Worm (Caenorhabditis elegans) whole organism, L3 larva: ENCODE results near the gene F21G4.5.

Experiments used
- R02D3.7 ChIP-seq: fragments of 150-350 bp; optimal IDR thresholded peaks from 2 replicates; lab custom pipeline; 2014; ENCODE audit warnings: missing biosample characterization, missing genetic modification characterization
- ZK546.5 ChIP-seq: sonication (generic microtip); optimal IDR thresholded peaks from 2 replicates; lab custom pipeline; 2017; ENCODE audit warnings: missing biosample characterization, missing genetic modification characterization
- aly-2 ChIP-seq: fragments of 150-350 bp; optimal IDR thresholded peaks from 2 replicates; lab custom pipeline; 2014; ENCODE audit warnings: missing biosample characterization, missing genetic modification characterization
- ama-1 ChIP-seq: fragments of 150-350 bp; optimal IDR thresholded peaks from 2 replicates; lab custom pipeline; 2018
- ceh-28 ChIP-seq: fragments of 150-350 bp; optimal IDR thresholded peaks from 2 replicates; lab custom pipeline; 2014; ENCODE audit warnings: missing biosample characterization, missing genetic modification reagents, missing genetic modification characterization
- ceh-82 ChIP-seq: fragments of 150-350 bp; optimal IDR thresholded peaks from 2 replicates; lab custom pipeline; 2014; ENCODE audit warnings: missing biosample characterization, missing genetic modification characterization
- ceh-9 ChIP-seq: sonication (generic microtip); optimal IDR thresholded peaks from 2 replicates; lab custom pipeline; 2018; ENCODE audit warnings: missing biosample characterization, missing genetic modification characterization
- daf-12 ChIP-seq: fragments of 150-350 bp; optimal IDR thresholded peaks from 2 replicates; lab custom pipeline; 2014; ENCODE audit warnings: missing biosample characterization, missing genetic modification reagents, missing genetic modification characterization
- egl-5 ChIP-seq: fragments of 150-350 bp; optimal IDR thresholded peaks from 2 replicates; lab custom pipeline; 2017; ENCODE audit warnings: missing biosample characterization, missing genetic modification reagents, missing genetic modification characterization, inconsistent platforms
- elt-2 ChIP-seq: sonication (generic microtip); optimal IDR thresholded peaks from 2 replicates; lab custom pipeline; 2016; ENCODE audit warnings: missing genetic modification reagents, mild to moderate bottlenecking, missing genetic modification characterization, missing compliant biosample characterization
- elt-3 ChIP-seq, 3 experiments: fragments of 150-350 bp in 1 of 3; sonication (generic microtip) in 2 of 3; optimal IDR thresholded peaks; 2 replicates in 2 of 3; 4 replicates in 1 of 3; lab custom pipeline; 2014 to 2017; ENCODE audit warnings: missing biosample characterization in 3 of 3, missing genetic modification characterization in 3 of 3
- eor-1 ChIP-seq, 2 experiments: fragments of 150-350 bp; optimal IDR thresholded peaks; 2 replicates each; lab custom pipeline; 2014 to 2018; ENCODE audit warnings: missing biosample characterization in 2 of 2, missing genetic modification characterization in 2 of 2
- fkh-10 ChIP-seq: sonication (generic microtip); optimal IDR thresholded peaks from 2 replicates; lab custom pipeline; 2017; ENCODE audit warnings: missing biosample characterization, missing genetic modification reagents, missing genetic modification characterization
- fkh-2 ChIP-seq: fragments of 150-350 bp; optimal IDR thresholded peaks from 2 replicates; lab custom pipeline; 2014; ENCODE audit warnings: missing biosample characterization, missing genetic modification reagents, missing genetic modification characterization
- hmg-11 ChIP-seq: sonication (generic microtip); optimal IDR thresholded peaks from 2 replicates; lab custom pipeline; 2016; ENCODE audit warnings: missing genetic modification characterization, missing compliant biosample characterization
- jun-1 ChIP-seq: fragments of 150-350 bp; optimal IDR thresholded peaks from 2 replicates; lab custom pipeline; 2014; ENCODE audit warnings: missing biosample characterization, missing genetic modification reagents, missing genetic modification characterization
- lin-15B ChIP-seq: fragments of 150-350 bp; optimal IDR thresholded peaks from 2 replicates; lab custom pipeline; 2014; ENCODE audit warnings: missing biosample characterization, missing genetic modification characterization
- lsy-12 ChIP-seq: sonication (generic microtip); optimal IDR thresholded peaks from 2 replicates; lab custom pipeline; 2016; ENCODE audit warnings: mild to moderate bottlenecking, missing genetic modification characterization, missing compliant biosample characterization
- mdl-1 ChIP-seq: fragments of 150-350 bp; optimal IDR thresholded peaks from 2 replicates; lab custom pipeline; 2014; ENCODE audit warnings: missing biosample characterization, missing genetic modification characterization
- nfya-1 ChIP-seq: sonication (generic microtip); optimal IDR thresholded peaks from 2 replicates; lab custom pipeline; 2017; ENCODE audit warnings: missing genetic modification characterization, mild to moderate bottlenecking, missing compliant biosample characterization, antibody characterized with exemption, moderate library complexity; ENCODE audit not compliant: insufficient read depth
- nhr-12 ChIP-seq: fragments of 150-350 bp; optimal IDR thresholded peaks from 2 replicates; lab custom pipeline; 2014; ENCODE audit warnings: missing biosample characterization, missing genetic modification characterization
- nhr-23 ChIP-seq: fragments of 150-350 bp; optimal IDR thresholded peaks from 2 replicates; lab custom pipeline; 2014; ENCODE audit warnings: missing biosample characterization, missing genetic modification reagents, missing genetic modification characterization
- nhr-25 ChIP-seq: sonication (generic microtip); optimal IDR thresholded peaks from 2 replicates; lab custom pipeline; 2017; ENCODE audit warnings: missing biosample characterization, missing genetic modification characterization
- nhr-28 ChIP-seq: fragments of 150-350 bp; optimal IDR thresholded peaks from 2 replicates; lab custom pipeline; 2014; ENCODE audit warnings: missing biosample characterization, missing genetic modification characterization
- nhr-43 ChIP-seq: sonication (generic microtip); optimal IDR thresholded peaks from 2 replicates; lab custom pipeline; 2016; ENCODE audit warnings: mild to moderate bottlenecking, missing genetic modification characterization, missing compliant biosample characterization; ENCODE audit not compliant: poor library complexity, severe bottlenecking
- nhr-67 ChIP-seq: fragments of 150-350 bp; optimal IDR thresholded peaks from 2 replicates; lab custom pipeline; 2014; ENCODE audit warnings: missing biosample characterization, missing genetic modification characterization
- nhr-76 ChIP-seq: fragments of 150-350 bp; sonication (generic microtip); optimal IDR thresholded peaks from 5 replicates; lab custom pipeline; 2014; ENCODE audit warnings: missing biosample characterization, missing genetic modification characterization
- nhr-77 ChIP-seq: fragments of 150-350 bp; optimal IDR thresholded peaks from 2 replicates; lab custom pipeline; 2014; ENCODE audit warnings: missing biosample characterization, missing genetic modification characterization
- pha-4 ChIP-seq: fragments of 150-350 bp; optimal IDR thresholded peaks from 2 replicates; lab custom pipeline; 2014; ENCODE audit warnings: missing biosample characterization, missing genetic modification reagents, missing genetic modification characterization
- pqm-1 ChIP-seq: fragments of 150-350 bp; optimal IDR thresholded peaks from 2 replicates; lab custom pipeline; 2017; ENCODE audit warnings: missing biosample characterization, missing genetic modification characterization, inconsistent platforms
- sea-2 ChIP-seq: fragments of 150-350 bp; sonication (generic microtip); optimal IDR thresholded peaks from 4 replicates; lab custom pipeline; 2014; ENCODE audit warnings: missing biosample characterization, missing genetic modification reagents, missing genetic modification characterization
- skn-1 ChIP-seq: fragments of 150-350 bp; optimal IDR thresholded peaks from 2 replicates; lab custom pipeline; 2014; ENCODE audit warnings: missing biosample characterization, missing genetic modification characterization
- snpc-4 ChIP-seq: fragments of 150-350 bp; optimal IDR thresholded peaks from 2 replicates; lab custom pipeline; 2014; ENCODE audit warnings: missing biosample characterization, missing genetic modification characterization
- tbx-2 ChIP-seq: sonication (generic microtip); optimal IDR thresholded peaks from 2 replicates; lab custom pipeline; 2016; ENCODE audit warnings: mild to moderate bottlenecking, missing genetic modification characterization, missing compliant biosample characterization
- ztf-11 ChIP-seq: fragments of 150-350 bp; optimal IDR thresholded peaks from 2 replicates; lab custom pipeline; 2014; ENCODE audit warnings: missing biosample characterization, missing genetic modification characterization
- ztf-4 ChIP-seq: fragments of 150-350 bp; optimal IDR thresholded peaks from 2 replicates; lab custom pipeline; 2014; ENCODE audit warnings: missing biosample characterization, missing genetic modification characterization

F21G4.5 gene

DNA sequence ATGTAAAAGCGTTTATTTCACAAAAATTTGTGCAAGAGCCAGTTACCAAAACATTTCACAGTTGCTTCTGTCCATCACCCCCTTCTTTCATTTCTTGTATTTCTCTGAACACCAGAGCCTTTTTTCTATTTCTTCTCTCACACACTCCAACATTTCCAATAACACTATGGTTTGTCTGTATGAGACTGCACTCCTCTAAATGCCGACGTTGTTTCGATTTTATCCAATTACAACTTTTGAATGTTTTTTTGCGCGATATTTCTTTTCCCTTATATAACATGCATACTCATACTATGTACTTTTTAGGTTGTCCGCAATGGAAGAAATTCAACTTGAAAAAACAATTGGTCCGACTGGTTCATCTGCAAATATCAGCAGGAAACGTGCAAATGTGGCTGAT is at the start of gene F21G4.5:
F21G4.5 (plus strand) TSS at position 301 of the 400 bp plus-strand sequence.
- TF ChIP-seq pqm-1 (no peak), nhr-43 (tag; lab: Kevin White, UChicago) (no peak), R02D3.7 (tag; lab: Kevin White, UChicago) (no peak), fkh-10 (GFP tag; lab: Kevin White, UChicago) (no peak), daf-12 (tag; lab: Kevin White, UChicago) (no peak), hmg-11 (tag; lab: Kevin White, UChicago) (no peak), nhr-67 (tag; lab: Kevin White, UChicago) (no peak), nhr-25 (tag; lab: Kevin White, UChicago) (no peak), elt-3 (tag; optimal IDR thresholded peaks at IDR 0.05; lab: Kevin White, UChicago) (no peak), ceh-28 (tag; lab: Kevin White, UChicago) (no peak), ZK546.5 (tag; lab: Kevin White, UChicago) (no peak), ceh-82 (tag; lab: Kevin White, UChicago) (no peak), aly-2 (tag; lab: Kevin White, UChicago) (no peak), sea-2 (GFP tag; lab: Kevin White, UChicago) (no peak), lsy-12 (tag; lab: Kevin White, UChicago) (no peak), nhr-28 (tag; lab: Kevin White, UChicago) (no peak), nhr-77 (tag; lab: Kevin White, UChicago) (no peak), ceh-9 (tag; lab: Kevin White, UChicago) (no peak), eor-1 (tag; optimal IDR thresholded peaks at IDR 0.05; lab: Kevin White, UChicago) (no peak), fkh-2 (tag; lab: Kevin White, UChicago) (no peak)

DNA sequence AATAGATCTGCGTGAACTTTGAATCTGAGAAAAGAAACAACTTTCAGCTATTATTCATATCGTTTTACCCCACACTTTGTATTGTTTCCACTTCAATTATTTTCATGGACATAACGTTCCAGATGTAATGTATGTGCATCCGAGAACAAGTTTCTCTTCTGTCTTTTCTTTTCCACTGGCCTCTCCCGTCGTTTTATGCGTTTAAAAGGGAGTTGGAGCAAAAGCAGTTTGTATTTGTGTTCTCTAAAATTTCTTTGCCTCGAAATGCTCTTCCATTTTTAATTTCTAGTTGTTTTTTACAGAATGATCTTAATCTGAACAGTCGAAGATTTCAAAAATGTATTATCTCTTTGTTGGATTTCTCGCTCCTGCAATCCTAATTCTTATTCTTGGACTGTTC is 49.3 kb upstream of the F21G4.5 start, which contains the start of gene R07B1.11:
R07B1.11 (plus strand) TSS at position 301 of the 400 bp plus-strand sequence.
- TF ChIP-seq ztf-4 (tag; lab: Kevin White, UChicago) (no peak), egl-5 (no peak), fkh-10 (GFP tag; lab: Kevin White, UChicago) (no peak), nhr-76 (tag; lab: Kevin White, UChicago) (no peak), ceh-82 (tag; lab: Kevin White, UChicago) (no peak), lsy-12 (tag; lab: Kevin White, UChicago) (no peak), lin-15B (no peak), mdl-1 (tag; lab: Kevin White, UChicago) (no peak), nhr-77 (tag; lab: Kevin White, UChicago) (no peak), pqm-1 (no peak), jun-1 (no peak), skn-1 (tag; lab: Kevin White, UChicago) (no peak), snpc-4 (tag; lab: Kevin White, UChicago) (no peak), ceh-9 (tag; lab: Kevin White, UChicago) (no peak)

- TF ChIP-seq nfya-1 (tag; lab: Kevin White, UChicago), result no peak
- peak; percentile 92 for TF ChIP-seq pqm-1
- peak; percentile 3 for TF ChIP-seq pha-4
- TF ChIP-seq ama-1 (lab: Kevin White, UChicago), result no peak
- no peak for TF ChIP-seq elt-3 (tag; optimal IDR thresholded peaks at IDR 0.05; lab: Kevin White, UChicago)
- no peak for TF ChIP-seq nhr-28 (tag; lab: Kevin White, UChicago)
- no peak for TF ChIP-seq ceh-28 (tag; lab: Kevin White, UChicago)
- TF ChIP-seq ztf-11 (tag; lab: Kevin White, UChicago), result no peak
- TF ChIP-seq lin-15B, result no peak
- TF ChIP-seq nhr-77 (tag; lab: Kevin White, UChicago), result no peak
- no peak for TF ChIP-seq tbx-2 (tag; lab: Kevin White, UChicago)
- no peak for TF ChIP-seq nhr-12 (tag; lab: Kevin White, UChicago)
- TF ChIP-seq elt-2 (tag; lab: Kevin White, UChicago), result peak; percentile 91
- no peak for TF ChIP-seq nhr-23 (tag; lab: Kevin White, UChicago)
These were observed 47.9 kb upstream of the F21G4.5 start, which contains the start of gene scav-5 for ce11 chrX:9858069-9858468. Gene scav-5 (plus strand): TSS chrX:9858365.
